Worm (Caenorhabditis elegans) whole organism, young adult: ENCODE data around the gene ubc-22.

Experiments
- atf-7 ChIP-seq: sonication (generic microtip); optimal IDR thresholded peaks from 2 replicates; lab custom pipeline; 2017; ENCODE audit warnings: mild to moderate bottlenecking, missing genetic modification characterization, missing compliant biosample characterization
- ceh-27 ChIP-seq: fragments of 200-800 bp; sonication (Bioruptor generic); optimal IDR thresholded peaks from 2 replicates; lab custom pipeline; 2018; ENCODE audit warnings: mild to moderate bottlenecking, missing genetic modification characterization, moderate library complexity, missing compliant biosample characterization
- lin-26 ChIP-seq: fragments of 200-800 bp; sonication (Bioruptor generic); IDR thresholded peaks from 2 replicates; pipeline ENCODE4 v1.3.6; 2022; ENCODE audit warnings: missing genetic modification reagents, missing genetic modification characterization, missing compliant biosample characterization
- madf-6 ChIP-seq: fragments of 200-800 bp; sonication (Bioruptor generic); IDR thresholded peaks from 2 replicates; pipeline ENCODE4 v1.3.6; 2022; ENCODE audit warnings: missing genetic modification reagents, missing genetic modification characterization, missing compliant biosample characterization
- nhr-27 ChIP-seq: fragments of 200-800 bp; sonication (Bioruptor generic); optimal IDR thresholded peaks from 2 replicates; lab custom pipeline; 2018; ENCODE audit warnings: mild to moderate bottlenecking, missing genetic modification characterization, moderate library complexity, missing compliant biosample characterization
- repo-1 ChIP-seq: sonication (generic microtip); optimal IDR thresholded peaks from 2 replicates; lab custom pipeline; 2017; ENCODE audit warnings: mild to moderate bottlenecking, missing genetic modification characterization, missing compliant biosample characterization
- unc-62 ChIP-seq: fragments of 150-350 bp; optimal IDR thresholded peaks from 2 replicates; lab custom pipeline; 2014; ENCODE audit warnings: missing biosample characterization, missing genetic modification reagents, missing genetic modification characterization
- xnd-1 ChIP-seq: sonication (generic microtip); optimal IDR thresholded peaks from 2 replicates; lab custom pipeline; 2016; ENCODE audit warnings: missing genotype, missing genetic modification reagents, missing genetic modification characterization, missing compliant biosample characterization

ce11 chrX:8888835-8889234 is 19.9 kb upstream of the ubc-22 start:
- TF ChIP-seq xnd-1 (tag; lab: Kevin White, UChicago) (no peak), unc-62 (no peak), madf-6 (GFP tag; lab: Robert Waterston, UW) (no peak), nhr-27 (tag; lab: Kevin White, UChicago) (no peak), lin-26 (GFP tag; lab: Robert Waterston, UW) (no peak), ceh-27 (GFP tag; lab: Kevin White, UChicago) (no peak), atf-7 (tag; lab: Kevin White, UChicago) (no peak), repo-1 (tag; lab: Kevin White, UChicago) (no peak)
